Fruit fly (Drosophila melanogaster) whole organism, prepupa: ENCODE data around the gene RapGAP1.

Source experiments
- Blimp-1 ChIP-seq: fragments of 200-800 bp; sonication (Bioruptor generic); optimal IDR thresholded peaks from 3 replicates; lab custom pipeline; 2017; ENCODE audit warnings: missing biosample characterization, missing genetic modification characterization, mild to moderate bottlenecking, moderate library complexity, missing genetic modification reagents
- CG10631 ChIP-seq: fragments of 200-800 bp; sonication (Bioruptor generic); optimal IDR thresholded peaks from 2 replicates; lab custom pipeline; 2016; ENCODE audit warnings: missing biosample characterization, missing genetic modification characterization
- CG10669 ChIP-seq: fragments of 200-800 bp; sonication (Bioruptor generic); optimal IDR thresholded peaks from 3 replicates; lab custom pipeline; 2018; ENCODE audit warnings: missing biosample characterization, mild to moderate bottlenecking, missing genetic modification characterization, moderate library complexity
- CG11762 ChIP-seq: fragments of 200-800 bp; sonication (Bioruptor generic); optimal IDR thresholded peaks from 3 replicates; lab custom pipeline; 2016; ENCODE audit warnings: missing biosample characterization, missing genetic modification characterization; ENCODE audit not compliant: insufficient read depth
- CG11902 ChIP-seq: fragments of 200-800 bp; sonication (Bioruptor generic); optimal IDR thresholded peaks from 3 replicates; lab custom pipeline; 2016; ENCODE audit warnings: missing biosample characterization, missing genetic modification characterization
- CG16779 ChIP-seq: fragments of 200-800 bp; sonication (Bioruptor generic); optimal IDR thresholded peaks from 3 replicates; lab custom pipeline; 2017; ENCODE audit warnings: missing biosample characterization, mild to moderate bottlenecking, missing genetic modification characterization
- CG3032 ChIP-seq: fragments of 200-800 bp; optimal IDR thresholded peaks from 2 replicates; lab custom pipeline; 2019; ENCODE audit warnings: missing biosample characterization, mild to moderate bottlenecking, missing genetic modification characterization, moderate library complexity
- CG31627 ChIP-seq: fragments of 200-800 bp; sonication (Bioruptor generic); optimal IDR thresholded peaks from 3 replicates; lab custom pipeline; 2016; ENCODE audit warnings: missing biosample characterization, missing genetic modification characterization
- CG32006 ChIP-seq: fragments of 200-800 bp; sonication (Bioruptor generic); optimal IDR thresholded peaks from 3 replicates; lab custom pipeline; 2017; ENCODE audit warnings: missing biosample characterization, mild to moderate bottlenecking, missing genetic modification characterization
- CG34406 ChIP-seq: fragments of 200-800 bp; sonication (Bioruptor generic); optimal IDR thresholded peaks from 3 replicates; lab custom pipeline; 2016; ENCODE audit warnings: missing biosample characterization, missing genetic modification characterization
- CG4318 ChIP-seq: fragments of 200-800 bp; sonication (Bioruptor generic); optimal IDR thresholded peaks from 3 replicates; lab custom pipeline; 2017; ENCODE audit warnings: missing biosample characterization, mild to moderate bottlenecking, missing genetic modification characterization
- CG6276 ChIP-seq: fragments of 200-800 bp; sonication (Bioruptor generic); optimal IDR thresholded peaks from 2 replicates; lab custom pipeline; 2017; ENCODE audit warnings: missing biosample characterization, mild to moderate bottlenecking, missing genetic modification characterization
- CG6808 ChIP-seq: fragments of 200-800 bp; sonication (Bioruptor generic); optimal IDR thresholded peaks from 3 replicates; lab custom pipeline; 2017; ENCODE audit warnings: missing biosample characterization, missing genetic modification characterization, mild to moderate bottlenecking, moderate library complexity, missing genetic modification reagents
- CG6854 ChIP-seq: fragments of 200-800 bp; sonication (Bioruptor generic); optimal IDR thresholded peaks from 2 replicates; lab custom pipeline; 2017; ENCODE audit warnings: missing biosample characterization, mild to moderate bottlenecking, missing genetic modification characterization
- CG7368 ChIP-seq: fragments of 200-800 bp; sonication (Bioruptor generic); optimal IDR thresholded peaks from 3 replicates; lab custom pipeline; 2016; ENCODE audit warnings: missing biosample characterization, missing genetic modification characterization
- CG8119 ChIP-seq: fragments of 200-800 bp; sonication (Bioruptor generic); IDR thresholded peaks from 3 replicates; pipeline ENCODE4 v1.3.6; 2022; ENCODE audit warnings: missing biosample characterization, missing genetic modification characterization
- CG8319 ChIP-seq: fragments of 200-800 bp; sonication (Bioruptor generic); optimal IDR thresholded peaks from 3 replicates; lab custom pipeline; 2016; ENCODE audit warnings: missing biosample characterization, missing genetic modification characterization
- Eip78C ChIP-seq: fragments of 200-800 bp; sonication (Bioruptor generic); peaks from one replicate; lab custom pipeline; 2016; ENCODE audit warnings: missing biosample characterization, missing genetic modification characterization
- Ets21C ChIP-seq: fragments of 200-800 bp; sonication (Bioruptor generic); optimal IDR thresholded peaks from 3 replicates; lab custom pipeline; 2016; ENCODE audit warnings: missing biosample characterization, missing genetic modification characterization
- Gug ChIP-seq: fragments of 200-800 bp; sonication (Bioruptor generic); IDR thresholded peaks from 2 replicates; pipeline ENCODE4 v1.3.6; 2022; ENCODE audit warnings: missing biosample characterization, missing genetic modification characterization
- Hr38 ChIP-seq: sonication (Bioruptor generic); optimal IDR thresholded peaks from 2 replicates; lab custom pipeline; 2016; ENCODE audit warnings: missing biosample characterization, missing genetic modification characterization
- Hr39 ChIP-seq: fragments of 200-800 bp; sonication (Bioruptor generic); optimal IDR thresholded peaks from 2 replicates; lab custom pipeline; 2016; ENCODE audit warnings: missing biosample characterization, missing genetic modification characterization
- Hr4 ChIP-seq: fragments of 200-800 bp; sonication (Bioruptor generic); optimal IDR thresholded peaks from 3 replicates; lab custom pipeline; 2016; ENCODE audit warnings: missing biosample characterization, missing genetic modification characterization
- Lpt ChIP-seq: fragments of 200-800 bp; sonication (Bioruptor generic); optimal IDR thresholded peaks from 3 replicates; lab custom pipeline; 2016; ENCODE audit warnings: missing biosample characterization, missing genetic modification characterization
- Met ChIP-seq: fragments of 200-800 bp; sonication (Bioruptor generic); optimal IDR thresholded peaks from 3 replicates; lab custom pipeline; 2016; ENCODE audit warnings: missing biosample characterization, missing genetic modification characterization
- OdsH ChIP-seq: fragments of 200-800 bp; sonication (Bioruptor generic); optimal IDR thresholded peaks from 3 replicates; lab custom pipeline; 2016; ENCODE audit warnings: missing biosample characterization, missing genetic modification characterization
- Sox15 ChIP-seq: fragments of 200-800 bp; sonication (Bioruptor generic); optimal IDR thresholded peaks from 3 replicates; lab custom pipeline; 2016; ENCODE audit warnings: missing biosample characterization, missing genetic modification characterization
- achi ChIP-seq: fragments of 200-800 bp; sonication (Bioruptor generic); optimal IDR thresholded peaks from 3 replicates; lab custom pipeline; 2016; ENCODE audit warnings: missing biosample characterization, missing genetic modification characterization
- acj6 ChIP-seq: fragments of 200-800 bp; sonication (Bioruptor generic); optimal IDR thresholded peaks from 3 replicates; lab custom pipeline; 2016; ENCODE audit warnings: missing biosample characterization, missing genetic modification characterization
- cyc ChIP-seq: fragments of 200-800 bp; sonication (Bioruptor generic); optimal IDR thresholded peaks from 3 replicates; lab custom pipeline; 2016; ENCODE audit warnings: missing biosample characterization, missing genetic modification characterization
- dac ChIP-seq: fragments of 200-800 bp; sonication (Bioruptor generic); optimal IDR thresholded peaks from 2 replicates; lab custom pipeline; 2017; ENCODE audit warnings: missing biosample characterization, mild to moderate bottlenecking, missing genetic modification characterization
- dsx ChIP-seq: fragments of 200-800 bp; optimal IDR thresholded peaks from 3 replicates; lab custom pipeline; 2019; ENCODE audit warnings: missing biosample characterization, mild to moderate bottlenecking, missing genetic modification characterization, moderate library complexity; ENCODE audit not compliant: poor library complexity, severe bottlenecking
- eg ChIP-seq: fragments of 200-800 bp; sonication (Bioruptor generic); IDR thresholded peaks from 3 replicates; pipeline ENCODE4 v1.3.6; 2022; ENCODE audit warnings: missing biosample characterization, missing genetic modification characterization
- fd59A ChIP-seq: fragments of 200-800 bp; sonication (Bioruptor generic); optimal IDR thresholded peaks from 2 replicates; lab custom pipeline; 2017; ENCODE audit warnings: missing biosample characterization, mild to moderate bottlenecking, missing genetic modification characterization, missing genetic modification reagents
- fkh ChIP-seq: fragments of 200-800 bp; sonication (Bioruptor generic); optimal IDR thresholded peaks from 3 replicates; lab custom pipeline; 2017; ENCODE audit warnings: missing biosample characterization, mild to moderate bottlenecking, missing genetic modification characterization, moderate library complexity
- net ChIP-seq: fragments of 200-800 bp; sonication (Bioruptor generic); optimal IDR thresholded peaks from 3 replicates; lab custom pipeline; 2016; ENCODE audit warnings: missing biosample characterization, missing genetic modification characterization
- pdm3 ChIP-seq: fragments of 200-800 bp; sonication (Bioruptor generic); optimal IDR thresholded peaks from 3 replicates; lab custom pipeline; 2016; ENCODE audit warnings: missing biosample characterization, missing genetic modification characterization
- salr ChIP-seq, 2 experiments: fragments of 200-800 bp; sonication (Bioruptor generic); optimal IDR thresholded peaks; 3 replicates each; lab custom pipeline; 2016 to 2018; ENCODE audit warnings: missing biosample characterization in 2 of 2, missing genetic modification characterization in 2 of 2, mild to moderate bottlenecking in 1 of 2
- spab ChIP-seq: fragments of 200-800 bp; sonication (Bioruptor generic); optimal IDR thresholded peaks from 2 replicates; lab custom pipeline; 2017; ENCODE audit warnings: missing biosample characterization, mild to moderate bottlenecking, missing genetic modification characterization, missing genetic modification reagents
- ss ChIP-seq, 2 experiments: fragments of 200-800 bp; sonication (Bioruptor generic); optimal IDR thresholded peaks; 2 replicates in 1 of 2; 3 replicates in 1 of 2; lab custom pipeline; 2017 to 2018; ENCODE audit warnings: mild to moderate bottlenecking in 2 of 2, missing biosample characterization in 2 of 2, missing genetic modification characterization in 2 of 2, moderate library complexity in 1 of 2
- svp ChIP-seq: fragments of 200-800 bp; sonication (Bioruptor generic); peaks from one replicate; lab custom pipeline; 2016; ENCODE audit warnings: missing biosample characterization, missing genetic modification characterization
- vri ChIP-seq: fragments of 200-800 bp; sonication (Bioruptor generic); optimal IDR thresholded peaks from 3 replicates; lab custom pipeline; 2016; ENCODE audit warnings: missing biosample characterization, mild to moderate bottlenecking, missing genetic modification characterization

Gene RapGAP1

dm6 chr2L:7627474-7627873 lies 48.7 kb upstream of the RapGAP1 start (continued):
- TF ChIP-seq pdm3 (GFP tag; lab: Kevin White, UChicago) (peak; percentile 2), Eip78C (GFP tag; lab: Kevin White, UChicago) (peak; percentile 87), salr (GFP tag; optimal IDR thresholded peaks at IDR 0.05; lab: Kevin White, UChicago) (peak in 1 of 2 experiments; percentile 31), ss (GFP tag; optimal IDR thresholded peaks at IDR 0.05; lab: Kevin White, UChicago) (no peak), Blimp-1 (no peak)

DNA sequence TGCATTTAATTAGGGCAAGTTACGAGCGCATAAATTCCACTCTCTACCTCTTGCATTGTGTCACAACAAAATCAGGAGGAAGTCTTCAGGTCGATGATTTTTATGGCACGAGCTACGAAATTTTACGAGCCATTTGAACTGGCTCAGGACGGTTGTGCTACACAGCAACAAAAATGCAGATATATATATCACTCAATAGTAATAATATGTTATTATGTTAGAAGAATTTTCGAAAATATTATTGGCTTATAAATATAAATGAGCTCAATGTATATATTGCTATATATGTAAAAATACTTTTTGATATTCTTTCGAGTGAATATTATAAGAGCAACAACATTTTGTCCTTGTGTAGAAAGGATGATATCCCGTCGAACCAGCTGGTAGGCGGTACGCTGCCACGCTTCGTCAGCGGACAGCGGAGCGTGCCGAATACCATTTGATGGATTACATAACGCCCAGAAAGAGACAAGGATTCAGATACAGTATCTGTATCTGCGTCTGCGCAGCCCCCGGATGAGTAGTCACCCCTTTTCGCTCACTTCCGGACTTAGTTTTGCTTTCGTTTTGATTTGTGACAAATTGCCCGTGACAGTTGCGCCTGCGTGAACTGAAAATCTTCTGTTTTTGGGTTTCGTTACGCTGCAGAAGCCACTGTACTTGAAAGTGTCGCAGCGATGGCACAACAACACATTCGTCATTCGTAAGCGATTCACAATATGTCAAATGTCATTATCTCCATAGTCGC lies 45.5 kb upstream of the RapGAP1 start:
- no peak for TF ChIP-seq CG11762 (GFP tag; lab: Kevin White, UChicago)
- peak; percentile 16 for TF ChIP-seq Eip78C (GFP tag; lab: Kevin White, UChicago)
- TF ChIP-seq svp (GFP tag; lab: Kevin White, UChicago): peak; percentile 10

dm6 chr2L:7621706-7622105 lies 42.9 kb upstream of the RapGAP1 start:
- no peak for TF ChIP-seq CG16779
- peak; percentile 34 for TF ChIP-seq Eip78C (GFP tag; lab: Kevin White, UChicago)
- TF ChIP-seq CG6276 (GFP tag; lab: Kevin White, UChicago): peak; percentile 14
- peak; percentile 30; the same call in 1 of the 3 replicates for TF ChIP-seq eg
- TF ChIP-seq CG32006 (GFP tag; lab: Kevin White, UChicago): peak; percentile 35
- TF ChIP-seq CG8119: peak; percentile 51; the same call in 1 of the 3 replicates
- TF ChIP-seq pdm3 (GFP tag; lab: Kevin White, UChicago): no peak
- no peak for TF ChIP-seq Ets21C (GFP tag; lab: Kevin White, UChicago)
- TF ChIP-seq Lpt (GFP tag; lab: Kevin White, UChicago): peak; percentile 7
- no peak for TF ChIP-seq fd59A (GFP tag; lab: Kevin White, UChicago)
- peak; percentile 11 for TF ChIP-seq Hr4 (GFP tag; lab: Kevin White, UChicago)

dm6 chr2L:7619234-7619633 lies 40.5 kb upstream of the RapGAP1 start:
- TF ChIP-seq salr (GFP tag; optimal IDR thresholded peaks at IDR 0.05; lab: Kevin White, UChicago) (no peak), achi (GFP tag; lab: Kevin White, UChicago) (peak; percentile 41), Hr39 (GFP tag; lab: Kevin White, UChicago) (peak; percentile 74), cyc (GFP tag; lab: Kevin White, UChicago) (peak; percentile 70), Hr4 (GFP tag; lab: Kevin White, UChicago) (no peak), CG10631 (GFP tag; lab: Kevin White, UChicago) (peak; percentile 3), CG10669 (GFP tag; lab: Kevin White, UChicago) (no peak), CG16779 (no peak), Gug (no peak), acj6 (GFP tag; lab: Kevin White, UChicago) (peak; percentile 58), CG6808 (GFP tag; lab: Kevin White, UChicago) (no peak), dac (no peak), OdsH (GFP tag; lab: Kevin White, UChicago) (peak; percentile 43), CG7368 (GFP tag; lab: Kevin White, UChicago) (no peak), fkh (GFP tag; lab: Kevin White, UChicago) (no peak), vri (GFP tag; lab: Kevin White, UChicago) (peak; percentile 30), dsx (peak; percentile 1), CG6276 (GFP tag; lab: Kevin White, UChicago) (no peak), CG4318 (GFP tag; lab: Kevin White, UChicago) (no peak), CG6854 (GFP tag; lab: Kevin White, UChicago) (no peak), Sox15 (peak; percentile 61), Eip78C (GFP tag; lab: Kevin White, UChicago) (peak; percentile 87), Ets21C (GFP tag; lab: Kevin White, UChicago) (peak; percentile 18), net (GFP tag; lab: Kevin White, UChicago) (peak; percentile 16), spab (GFP tag; lab: Kevin White, UChicago) (no peak), Blimp-1 (peak; percentile 24), CG8319 (GFP tag; lab: Kevin White, UChicago) (peak; percentile 15), Hr38 (GFP tag; lab: Kevin White, UChicago) (no peak), ss (GFP tag; optimal IDR thresholded peaks at IDR 0.05; lab: Kevin White, UChicago) (no peak), Met (peak; percentile 77), CG11902 (peak; percentile 74), CG34406 (GFP tag; lab: Kevin White, UChicago) (peak; percentile 64), pdm3 (GFP tag; lab: Kevin White, UChicago) (peak; percentile 53), CG11762 (GFP tag; lab: Kevin White, UChicago) (no peak), CG3032 (no peak), CG31627 (GFP tag; lab: Kevin White, UChicago) (peak; percentile 67)
